Worm (Caenorhabditis elegans) whole organism, L2 larva: Measurements from ENCODE around the gene ZK742.6.

Experiments
- ama-1 ChIP-seq: fragments of 150-350 bp; optimal IDR thresholded peaks from 2 replicates; lab custom pipeline; 2018; ENCODE audit warnings: inconsistent platforms
- mdl-1 ChIP-seq, 2 experiments: fragments of 150-350 bp in 1 of 2; sonication (generic microtip) in 1 of 2; optimal IDR thresholded peaks; 2 replicates each; lab custom pipeline; 2017; ENCODE audit warnings: missing biosample characterization in 2 of 2, missing genetic modification characterization in 2 of 2
- skn-1 ChIP-seq: sonication (generic microtip); optimal IDR thresholded peaks from 2 replicates; lab custom pipeline; 2017; ENCODE audit warnings: missing biosample characterization, missing genetic modification characterization
- sma-9 ChIP-seq, 2 experiments: fragments of 150-350 bp in 1 of 2; sonication (generic microtip) in 1 of 2; optimal IDR thresholded peaks; 2 replicates each; lab custom pipeline; 2014 to 2016; ENCODE audit warnings: missing genetic modification characterization in 2 of 2, mild to moderate bottlenecking in 1 of 2, missing biosample characterization in 1 of 2, missing compliant biosample characterization in 1 of 2, missing genetic modification reagents in 1 of 2, moderate library complexity in 1 of 2

DNA sequence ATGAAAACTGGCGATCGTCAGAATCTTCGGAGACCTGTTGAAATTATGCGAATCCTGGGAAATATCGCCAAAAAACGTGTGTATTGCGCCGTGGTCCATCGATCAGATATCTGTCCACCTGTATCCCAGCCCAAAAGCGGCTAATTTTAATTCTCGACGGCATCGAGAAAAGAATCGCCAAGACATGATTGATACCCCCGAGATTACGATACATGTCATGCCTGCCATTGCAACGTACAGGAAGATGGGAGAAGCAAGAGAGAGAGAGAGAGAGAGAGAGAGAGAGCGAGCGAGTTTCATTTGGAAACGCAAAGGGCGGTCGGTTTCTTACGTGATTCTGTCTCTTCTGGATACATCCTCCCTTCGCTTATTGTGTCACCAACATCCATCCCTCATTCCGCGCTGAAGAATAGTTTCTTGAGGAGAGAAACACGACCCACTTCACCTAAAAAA lies 40.6 kb downstream of the ZK742.6 start, which contains the start of gene grl-10:
- TF ChIP-seq ama-1 (lab: Kevin White, UChicago) = no peak
- no peak for TF ChIP-seq skn-1
- TF ChIP-seq mdl-1 (tag; optimal IDR thresholded peaks at IDR 0.05; lab: Kevin White, UChicago) = no peak
- no peak for TF ChIP-seq sma-9 (GFP tag; optimal IDR thresholded peaks at IDR 0.05; lab: Kevin White, UChicago)
- TF ChIP-seq sma-9 (tag; optimal IDR thresholded peaks at IDR 0.05; lab: Kevin White, UChicago) = no peak
